Fruit fly (Drosophila melanogaster) Kc167 (cell line): ENCODE measurements around the gene CG42854.

Experiments
- Myc ChIP-seq: fragments of >200 bp; optimal IDR thresholded peaks from 2 replicates; lab custom pipeline; 2017; ENCODE audit warnings: missing external identifiers
- Sin3A ChIP-seq: fragments of >200 bp; optimal IDR thresholded peaks from 2 replicates; lab custom pipeline; 2018; ENCODE audit warnings: missing external identifiers
- h ChIP-seq: fragments of >200 bp; optimal IDR thresholded peaks from 3 replicates; lab custom pipeline; 2018; ENCODE audit warnings: missing external identifiers
- insv ChIP-seq: fragments of >200 bp; optimal IDR thresholded peaks from 3 replicates; lab custom pipeline; 2018; ENCODE audit warnings: missing external identifiers
- psq ChIP-seq: fragments of >200 bp; optimal IDR thresholded peaks from 2 replicates; lab custom pipeline; 2017; ENCODE audit warnings: missing external identifiers

- no peak for TF ChIP-seq psq (lab: Kevin White, UChicago)
- TF ChIP-seq h: no peak
- no peak for TF ChIP-seq Sin3A
- no peak for TF ChIP-seq Myc (lab: Kevin White, UChicago)
- TF ChIP-seq insv (lab: Kevin White, UChicago): no peak
Measured at dm6 chrX:17290154-17290959, 43.5 kb upstream of the CG42854 start.
